Worm (Caenorhabditis elegans) whole organism, L2 larva: ENCODE measurements around the gene trh-1.

ENCODE experiments used
- C34F6.9 ChIP-seq: fragments of 150-350 bp; optimal IDR thresholded peaks from 2 replicates; lab custom pipeline; 2014; ENCODE audit warnings: missing biosample characterization, missing genetic modification characterization
- R02D3.7 ChIP-seq: fragments of 150-350 bp; optimal IDR thresholded peaks from 2 replicates; lab custom pipeline; 2014; ENCODE audit warnings: missing biosample characterization, missing genetic modification characterization
- ama-1 ChIP-seq: fragments of 150-350 bp; optimal IDR thresholded peaks from 2 replicates; lab custom pipeline; 2018; ENCODE audit warnings: inconsistent platforms
- blmp-1 ChIP-seq: sonication (generic microtip); optimal IDR thresholded peaks from 2 replicates; lab custom pipeline; 2017; ENCODE audit warnings: missing genetic modification characterization, mild to moderate bottlenecking, missing compliant biosample characterization, antibody characterized with exemption, moderate library complexity; ENCODE audit not compliant: insufficient read depth
- ceh-82 ChIP-seq: fragments of 150-350 bp; optimal IDR thresholded peaks from 2 replicates; lab custom pipeline; 2014; ENCODE audit warnings: missing biosample characterization, missing genetic modification characterization
- lin-13 ChIP-seq: fragments of 150-350 bp; optimal IDR thresholded peaks from 2 replicates; lab custom pipeline; 2014; ENCODE audit warnings: missing biosample characterization, missing genetic modification reagents, missing genetic modification characterization
- lsy-2 ChIP-seq, 2 experiments: fragments of 150-350 bp in 1 of 2; sonication (generic microtip) in 1 of 2; optimal IDR thresholded peaks; 2 replicates each; lab custom pipeline; 2014 to 2017; ENCODE audit warnings: missing biosample characterization in 2 of 2, missing genetic modification characterization in 2 of 2
- nhr-11 ChIP-seq: fragments of 150-350 bp; optimal IDR thresholded peaks from 2 replicates; lab custom pipeline; 2014; ENCODE audit warnings: missing biosample characterization, missing genetic modification characterization
- nhr-23 ChIP-seq: fragments of 150-350 bp; optimal IDR thresholded peaks from 2 replicates; lab custom pipeline; 2014; ENCODE audit warnings: missing biosample characterization, missing genetic modification reagents, missing genetic modification characterization
- nhr-25 ChIP-seq: fragments of 150-350 bp; sonication (generic microtip); optimal IDR thresholded peaks from 3 replicates; lab custom pipeline; 2014; ENCODE audit warnings: missing biosample characterization, missing genetic modification characterization
- unc-39 ChIP-seq: fragments of 150-350 bp; optimal IDR thresholded peaks from 2 replicates; lab custom pipeline; 2014; ENCODE audit warnings: missing biosample characterization, missing genetic modification characterization
- unc-62 ChIP-seq: fragments of 150-350 bp; optimal IDR thresholded peaks from 2 replicates; lab custom pipeline; 2014; ENCODE audit warnings: missing biosample characterization, missing genetic modification reagents, missing genetic modification characterization
- zag-1 ChIP-seq: fragments of 150-350 bp; optimal IDR thresholded peaks from 2 replicates; lab custom pipeline; 2014; ENCODE audit warnings: missing biosample characterization, missing genetic modification characterization
- ztf-11 ChIP-seq: sonication (generic microtip); optimal IDR thresholded peaks from 2 replicates; lab custom pipeline; 2017; ENCODE audit warnings: missing biosample characterization, missing genetic modification characterization

DNA sequence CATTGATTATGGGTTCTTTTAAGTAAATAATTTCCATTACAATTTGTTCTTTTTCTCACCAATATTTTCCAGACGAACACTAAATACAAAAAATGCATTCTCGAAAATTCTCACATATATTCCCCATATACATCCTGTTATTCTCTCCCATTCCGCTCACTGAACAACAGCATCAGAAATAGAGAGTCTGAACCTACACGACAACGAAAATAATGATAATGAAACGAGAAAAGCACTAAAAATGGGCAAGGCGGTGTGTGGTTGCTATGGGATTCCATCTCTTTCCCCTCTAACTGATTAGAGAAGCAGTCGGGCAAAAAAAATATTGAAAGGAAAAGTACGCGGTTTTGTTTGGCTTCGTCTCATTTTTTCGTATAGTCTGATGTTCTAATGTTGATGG lies 14.7 kb downstream of the trh-1 start, which contains the start of gene C30H6.12:
- TF ChIP-seq unc-62 (no peak), zag-1 (tag; lab: Kevin White, UChicago) (no peak), ama-1 (lab: Kevin White, UChicago) (no peak), lin-13 (GFP tag; lab: Kevin White, UChicago) (no peak), ztf-11 (tag; lab: Kevin White, UChicago) (no peak), blmp-1 (tag; lab: Kevin White, UChicago) (no peak), nhr-11 (no peak), ceh-82 (tag; lab: Kevin White, UChicago) (no peak), unc-39 (tag; lab: Kevin White, UChicago) (no peak), nhr-25 (tag; lab: Kevin White, UChicago) (no peak), R02D3.7 (tag; lab: Kevin White, UChicago) (no peak), nhr-23 (tag; lab: Kevin White, UChicago) (no peak), lsy-2 (tag; optimal IDR thresholded peaks at IDR 0.05; lab: Kevin White, UChicago) (no peak), C34F6.9 (tag; lab: Kevin White, UChicago) (no peak)
